Fruit fly (Drosophila melanogaster) whole organism, embryonic: ENCODE measurements around the gene Nak.
A peak's percentile ranks its signal among the peaks of the same experiment; 100 is the strongest.

Source experiments
- ATbp ChIP-seq: fragments of 200-800 bp; sonication (Bioruptor generic); optimal IDR thresholded peaks from 2 replicates; lab custom pipeline; 2017; ENCODE audit warnings: missing biosample characterization, mild to moderate bottlenecking, missing genetic modification characterization, missing genetic modification reagents
- Atf3 ChIP-seq: fragments of 200-800 bp; sonication (Bioruptor generic); optimal IDR thresholded peaks from 3 replicates; lab custom pipeline; 2016; ENCODE audit warnings: missing biosample characterization, missing genetic modification characterization
- Bgb ChIP-seq: fragments of 200-800 bp; sonication (Bioruptor generic); IDR thresholded peaks from 2 replicates; pipeline ENCODE4 v1.3.6; 2022; ENCODE audit warnings: missing biosample characterization, missing genetic modification characterization; ENCODE audit not compliant: partially characterized antibody
- CG10147 ChIP-seq: fragments of 200-800 bp; sonication (Bioruptor generic); optimal IDR thresholded peaks from 2 replicates; lab custom pipeline; 2019; ENCODE audit warnings: missing biosample characterization, mild to moderate bottlenecking, missing genetic modification characterization, moderate library complexity
- CG10565 ChIP-seq: fragments of 200-800 bp; sonication (Bioruptor generic); optimal IDR thresholded peaks from 3 replicates; lab custom pipeline; 2016; ENCODE audit warnings: missing biosample characterization, mild to moderate bottlenecking, missing genetic modification characterization
- CG11247 ChIP-seq: fragments of 200-800 bp; sonication (Bioruptor generic); IDR thresholded peaks from 2 replicates; pipeline ENCODE4 v1.3.6; 2022; ENCODE audit warnings: missing biosample characterization, missing genetic modification characterization
- CG11456 ChIP-seq: fragments of 200-800 bp; sonication (Bioruptor generic); IDR thresholded peaks from 3 replicates; pipeline ENCODE4 v1.3.6; 2022; ENCODE audit warnings: missing biosample characterization, missing genetic modification characterization
- CG12104 ChIP-seq: fragments of 200-800 bp; sonication (Bioruptor generic); optimal IDR thresholded peaks from 3 replicates; lab custom pipeline; 2016; ENCODE audit warnings: missing biosample characterization, missing genetic modification characterization
- CG16863 ChIP-seq: fragments of 200-800 bp; sonication (Bioruptor generic); optimal IDR thresholded peaks from 3 replicates; lab custom pipeline; 2016; ENCODE audit warnings: missing biosample characterization, missing genetic modification characterization
- CG17829 ChIP-seq: fragments of 200-800 bp; optimal IDR thresholded peaks from 2 replicates; lab custom pipeline; 2019; ENCODE audit warnings: missing biosample characterization, mild to moderate bottlenecking, missing genetic modification characterization, moderate library complexity
- CG18262 ChIP-seq: fragments of 200-800 bp; optimal IDR thresholded peaks from 3 replicates; lab custom pipeline; 2019; ENCODE audit warnings: missing biosample characterization, mild to moderate bottlenecking, missing genetic modification characterization, moderate library complexity
- CG18619 ChIP-seq: fragments of 200-800 bp; sonication (Bioruptor generic); optimal IDR thresholded peaks from 3 replicates; lab custom pipeline; 2017; ENCODE audit warnings: missing biosample characterization, mild to moderate bottlenecking, missing genetic modification characterization
- CG2875 ChIP-seq: fragments of 200-800 bp; sonication (Bioruptor generic); optimal IDR thresholded peaks from 2 replicates; lab custom pipeline; 2017; ENCODE audit warnings: missing biosample characterization, mild to moderate bottlenecking, missing genetic modification characterization, missing genetic modification reagents
- CG4730 ChIP-seq: fragments of 200-800 bp; sonication (Bioruptor generic); IDR thresholded peaks from 2 replicates; pipeline ENCODE4 v1.3.6; 2022; ENCODE audit warnings: missing biosample characterization, missing genetic modification characterization
- CG4854 ChIP-seq: fragments of 200-800 bp; sonication (Bioruptor generic); optimal IDR thresholded peaks from 2 replicates; lab custom pipeline; 2016; ENCODE audit warnings: missing biosample characterization, missing genetic modification characterization, inconsistent platforms
- CG6254 ChIP-seq: fragments of 200-800 bp; sonication (Bioruptor generic); optimal IDR thresholded peaks from 3 replicates; lab custom pipeline; 2017; ENCODE audit warnings: mild to moderate bottlenecking, missing biosample characterization, missing genetic modification reagents, missing genetic modification characterization
- CG6683 ChIP-seq: fragments of 200-800 bp; sonication (Bioruptor generic); optimal IDR thresholded peaks from 2 replicates; lab custom pipeline; 2017; ENCODE audit warnings: missing biosample characterization, mild to moderate bottlenecking, missing genetic modification characterization, missing genetic modification reagents
- CG6813 ChIP-seq: fragments of 200-800 bp; sonication (Bioruptor generic); optimal IDR thresholded peaks from 2 replicates; lab custom pipeline; 2017; ENCODE audit warnings: missing biosample characterization, missing genetic modification characterization, mild to moderate bottlenecking, moderate library complexity, missing genetic modification reagents
- CG8944 ChIP-seq: fragments of 200-800 bp; sonication (Bioruptor generic); optimal IDR thresholded peaks from 3 replicates; lab custom pipeline; 2016; ENCODE audit warnings: missing biosample characterization, missing genetic modification characterization
- CHES-1-like ChIP-seq: fragments of 200-800 bp; sonication (Bioruptor generic); optimal IDR thresholded peaks from 2 replicates; lab custom pipeline; 2016; ENCODE audit warnings: missing biosample characterization, missing genetic modification characterization
- CTCF ChIP-seq: fragments of 200-800 bp; sonication (Bioruptor generic); optimal IDR thresholded peaks from 2 replicates; lab custom pipeline; 2017; ENCODE audit warnings: missing biosample characterization, mild to moderate bottlenecking, missing genetic modification characterization, moderate library complexity
- D19A ChIP-seq: fragments of 200-800 bp; optimal IDR thresholded peaks from 3 replicates; lab custom pipeline; 2019; ENCODE audit warnings: missing biosample characterization, mild to moderate bottlenecking, missing genetic modification characterization, moderate library complexity
- Elba2 ChIP-seq: fragments of 200-800 bp; sonication (Bioruptor generic); optimal IDR thresholded peaks from 3 replicates; lab custom pipeline; 2016; ENCODE audit warnings: missing biosample characterization, missing genetic modification characterization
- HLHmδ ChIP-seq: fragments of 200-800 bp; sonication (Bioruptor generic); optimal IDR thresholded peaks from 2 replicates; lab custom pipeline; 2018; ENCODE audit warnings: missing biosample characterization, mild to moderate bottlenecking, missing genetic modification characterization, moderate library complexity
- Hand ChIP-seq: fragments of 200-800 bp; sonication (Bioruptor generic); optimal IDR thresholded peaks from 2 replicates; lab custom pipeline; 2017; ENCODE audit warnings: mild to moderate bottlenecking, missing biosample characterization, missing genetic modification reagents, missing genetic modification characterization
- Hmr ChIP-seq: fragments of 200-800 bp; sonication (Bioruptor generic); optimal IDR thresholded peaks from 3 replicates; lab custom pipeline; 2017; ENCODE audit warnings: mild to moderate bottlenecking, missing biosample characterization, missing genetic modification reagents, missing genetic modification characterization
- Lim3 ChIP-seq: fragments of 200-800 bp; sonication (Bioruptor generic); IDR thresholded peaks from 2 replicates; pipeline ENCODE4 v1.3.6; 2022; ENCODE audit warnings: missing biosample characterization, missing genetic modification characterization
- Med ChIP-seq: fragments of 200-800 bp; sonication (Bioruptor generic); peaks from one replicate; lab custom pipeline; 2016; ENCODE audit warnings: missing biosample characterization, missing genetic modification characterization, mild to moderate bottlenecking, inconsistent platforms, moderate library complexity
- Optix ChIP-seq: fragments of 200-800 bp; sonication (Bioruptor generic); IDR thresholded peaks from 3 replicates; pipeline ENCODE4 v1.3.6; 2022; ENCODE audit warnings: missing biosample characterization, missing genetic modification characterization
- Ptx1 ChIP-seq: fragments of 200-800 bp; sonication (Bioruptor generic); IDR thresholded peaks from 2 replicates; pipeline ENCODE4 v1.3.6; 2022; ENCODE audit warnings: missing biosample characterization, missing genetic modification characterization
- Ravus ChIP-seq: fragments of 200-800 bp; sonication (Bioruptor generic); IDR thresholded peaks from 2 replicates; pipeline ENCODE4 v1.3.6; 2022; ENCODE audit warnings: missing biosample characterization, missing genetic modification characterization
- Sox100B ChIP-seq: fragments of 200-800 bp; sonication (Bioruptor generic); optimal IDR thresholded peaks from 3 replicates; lab custom pipeline; 2018; ENCODE audit warnings: missing biosample characterization, mild to moderate bottlenecking, missing genetic modification characterization
- Sry-β ChIP-seq: fragments of 200-800 bp; sonication (Bioruptor generic); optimal IDR thresholded peaks from 2 replicates; lab custom pipeline; 2018; ENCODE audit warnings: missing biosample characterization, mild to moderate bottlenecking, missing genetic modification characterization, moderate library complexity
- ab ChIP-seq: fragments of 200-800 bp; sonication (Bioruptor generic); optimal IDR thresholded peaks from 2 replicates; lab custom pipeline; 2016; ENCODE audit warnings: missing biosample characterization, missing genetic modification characterization
- ac ChIP-seq: fragments of 200-800 bp; sonication (Bioruptor generic); optimal IDR thresholded peaks from 3 replicates; lab custom pipeline; 2017; ENCODE audit warnings: missing biosample characterization, mild to moderate bottlenecking, missing genetic modification characterization
- bsh ChIP-seq, 2 experiments: fragments of 200-800 bp; sonication (Bioruptor generic); optimal IDR thresholded peaks; 2 replicates each; lab custom pipeline; 2017 to 2018; ENCODE audit warnings: mild to moderate bottlenecking in 2 of 2, missing biosample characterization in 2 of 2, missing genetic modification characterization in 2 of 2, moderate library complexity in 1 of 2
- cas ChIP-seq: fragments of 200-800 bp; sonication (Bioruptor generic); IDR thresholded peaks from 2 replicates; pipeline ENCODE4 v1.3.6; 2022; ENCODE audit warnings: missing biosample characterization, missing genetic modification characterization
- danr ChIP-seq: fragments of 200-800 bp; sonication (Bioruptor generic); IDR thresholded peaks from 2 replicates; pipeline ENCODE4 v1.3.6; 2022; ENCODE audit warnings: missing biosample characterization, missing genetic modification characterization
- emc ChIP-seq: fragments of 200-800 bp; sonication (Bioruptor generic); optimal IDR thresholded peaks from 2 replicates; lab custom pipeline; 2016; ENCODE audit warnings: missing biosample characterization, missing genetic modification characterization
- ewg ChIP-seq: fragments of 200-800 bp; sonication (Bioruptor generic); optimal IDR thresholded peaks from 3 replicates; lab custom pipeline; 2017; ENCODE audit warnings: mild to moderate bottlenecking, missing biosample characterization, missing genetic modification reagents, missing genetic modification characterization
- fd3F ChIP-seq: fragments of 200-800 bp; sonication (Bioruptor generic); optimal IDR thresholded peaks from 2 replicates; lab custom pipeline; 2018; ENCODE audit warnings: missing biosample characterization, mild to moderate bottlenecking, missing genetic modification characterization, moderate library complexity
- jigr1 ChIP-seq: fragments of 200-800 bp; sonication (Bioruptor generic); IDR thresholded peaks from 3 replicates; pipeline ENCODE4 v1.3.6; 2022; ENCODE audit warnings: missing biosample characterization, missing genetic modification characterization
- jumu ChIP-seq: fragments of 200-800 bp; sonication (Bioruptor generic); optimal IDR thresholded peaks from 3 replicates; lab custom pipeline; 2016; ENCODE audit warnings: missing biosample characterization, missing genetic modification characterization
- kah ChIP-seq: fragments of 200-800 bp; sonication (Bioruptor generic); optimal IDR thresholded peaks from 2 replicates; lab custom pipeline; 2018; ENCODE audit warnings: missing biosample characterization, mild to moderate bottlenecking, missing genetic modification characterization
- kni ChIP-seq: fragments of 200-800 bp; sonication (Bioruptor generic); optimal IDR thresholded peaks from 3 replicates; lab custom pipeline; 2017; ENCODE audit warnings: mild to moderate bottlenecking, missing biosample characterization, missing genetic modification reagents, missing genetic modification characterization
- maf-S ChIP-seq: fragments of 200-800 bp; sonication (Bioruptor generic); optimal IDR thresholded peaks from 2 replicates; lab custom pipeline; 2016; ENCODE audit warnings: missing biosample characterization, missing genetic modification characterization
- pros ChIP-seq: fragments of 200-800 bp; sonication (Bioruptor generic); optimal IDR thresholded peaks from 3 replicates; lab custom pipeline; 2019; ENCODE audit warnings: missing biosample characterization, mild to moderate bottlenecking, missing genetic modification characterization, moderate library complexity
- salm ChIP-seq: fragments of 200-800 bp; sonication (Bioruptor generic); optimal IDR thresholded peaks from 2 replicates; lab custom pipeline; 2018; ENCODE audit warnings: missing biosample characterization, mild to moderate bottlenecking, missing genetic modification characterization
- schlank ChIP-seq: fragments of 200-800 bp; sonication (Bioruptor generic); optimal IDR thresholded peaks from 2 replicates; lab custom pipeline; 2018; ENCODE audit warnings: missing biosample characterization, mild to moderate bottlenecking, missing genetic modification characterization
- yki ChIP-seq: fragments of >200 bp; optimal IDR thresholded peaks from 3 replicates; lab custom pipeline; 2018
- zfh2 ChIP-seq: fragments of 200-800 bp; sonication (Bioruptor generic); optimal IDR thresholded peaks from 2 replicates; lab custom pipeline; 2016; ENCODE audit warnings: missing biosample characterization, missing genetic modification characterization

Nak gene

DNA sequence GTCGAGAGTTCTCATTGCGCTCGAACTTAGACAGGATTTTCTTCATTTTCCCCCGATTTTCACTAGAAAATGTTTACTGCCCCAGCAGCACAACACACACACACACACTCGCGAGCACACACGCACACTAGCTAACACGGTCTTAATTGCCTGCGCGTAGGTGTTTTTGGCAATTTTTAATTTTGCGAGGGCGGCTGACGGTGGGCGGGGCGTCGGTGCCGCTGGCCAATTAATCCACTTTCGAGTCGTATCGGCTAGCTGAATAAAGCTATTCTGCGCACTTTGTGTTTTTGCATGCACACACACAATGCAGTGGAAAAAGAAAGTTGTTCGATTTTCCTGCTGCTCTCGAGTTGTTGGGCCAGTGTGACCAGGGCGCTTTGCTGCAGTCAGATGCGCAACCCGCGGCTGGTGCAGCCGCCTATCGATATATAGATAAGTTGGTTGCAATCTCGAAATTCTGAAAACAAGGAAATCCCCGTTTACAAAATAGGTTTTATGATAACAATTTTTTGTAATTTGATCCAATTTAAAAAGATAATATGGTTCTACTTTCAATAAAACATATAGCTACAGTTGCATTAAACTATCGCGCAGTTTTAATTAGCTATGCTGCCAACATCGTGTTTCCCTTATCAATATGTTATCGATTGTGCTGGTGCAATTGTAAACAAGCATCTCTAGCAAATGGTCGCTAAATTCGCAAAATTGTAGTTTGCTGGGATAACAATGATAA, at the start of gene Nak, which contains the start of gene Tango6 (continued):
- TF ChIP-seq zfh2 (GFP tag; lab: Kevin White, UChicago) (peak; percentile 47), Hmr (GFP tag; lab: Kevin White, UChicago) (peak; percentile 33), Sox100B (GFP tag; lab: Kevin White, UChicago) (peak; percentile 13), bsh (GFP tag; optimal IDR thresholded peaks at IDR 0.05; lab: Kevin White, UChicago) (no peak), CG12104 (GFP tag; lab: Kevin White, UChicago) (no peak), schlank (tag; lab: Kevin White, UChicago) (no peak), kni (GFP tag; lab: Kevin White, UChicago) (no peak), CG10147 (no peak), emc (GFP tag; lab: Kevin White, UChicago) (no peak), Bgb (GFP tag; lab: Robert Waterston, UW) (peak; percentile 87), yki (lab: Kevin White, UChicago) (no peak), Med (GFP tag; lab: Kevin White, UChicago) (peak; percentile 83), ewg (GFP tag; lab: Kevin White, UChicago) (peak; percentile 76), jumu (GFP tag; lab: Kevin White, UChicago) (no peak), CG11456 (GFP tag; lab: Robert Waterston, UW) (no peak), Atf3 (GFP tag; lab: Kevin White, UChicago) (no peak), CG8944 (GFP tag; lab: Kevin White, UChicago) (no peak), pros (GFP tag; lab: Kevin White, UChicago) (no peak), CG17829 (tag; lab: Kevin White, UChicago) (peak; percentile 64), Ptx1 (GFP tag; lab: Robert Waterston, UW) (0 out of 2 replicates have a peak, but pooled peaks have one; percentile 26), CG18262 (tag; lab: Kevin White, UChicago) (peak; percentile 32), Lim3 (GFP tag; lab: Robert Waterston, UW) (no peak), Optix (GFP tag; lab: Robert Waterston, UW) (no peak), D19A (tag; lab: Kevin White, UChicago) (no peak), ac (GFP tag; lab: Kevin White, UChicago) (no peak), ATbp (GFP tag; lab: Kevin White, UChicago) (no peak), Ravus (no peak), fd3F (no peak), kah (GFP tag; lab: Kevin White, UChicago) (no peak), ab (GFP tag; lab: Kevin White, UChicago) (no peak), Sry-β (GFP tag; lab: Kevin White, UChicago) (peak; percentile 83), CG10565 (no peak), CG18619 (no peak), CG4730 (GFP tag; lab: Robert Waterston, UW) (no peak), maf-S (GFP tag; lab: Kevin White, UChicago) (peak; percentile 0), danr (GFP tag; lab: Robert Waterston, UW) (no peak), CG6254 (GFP tag; lab: Kevin White, UChicago) (no peak), CG2875 (no peak), CTCF (GFP tag; lab: Kevin White, UChicago) (peak; percentile 32), CG16863 (GFP tag; lab: Kevin White, UChicago) (peak; percentile 0), CG6683 (GFP tag; lab: Kevin White, UChicago) (no peak), CHES-1-like (GFP tag; lab: Kevin White, UChicago) (peak; percentile 48), CG11247 (no peak), CG4854 (GFP tag; lab: Kevin White, UChicago) (no peak), CG6813 (GFP tag; lab: Kevin White, UChicago) (no peak), Hand (GFP tag; lab: Kevin White, UChicago) (no peak), salm (no peak), HLHmδ (GFP tag; lab: Kevin White, UChicago) (no peak), Elba2 (GFP tag; lab: Kevin White, UChicago) (no peak), jigr1 (GFP tag; lab: Robert Waterston, UW) (no peak), cas (GFP tag; lab: Robert Waterston, UW) (no peak)
